Worm (Caenorhabditis elegans): ENCODE measurements around the gene snf-6.

- TF ChIP-seq let-526 (GFP tag; IDR thresholded peaks at IDR 0.05) (no peak), unc-130 (GFP tag; optimal IDR thresholded peaks at IDR 0.05) (no peak), unc-62 (GFP tag; optimal IDR thresholded peaks at IDR 0.05) (no peak), sptf-2 (GFP tag; optimal IDR thresholded peaks at IDR 0.05) (no peak), hsf-1 (GFP tag; IDR thresholded peaks at IDR 0.05) (no peak), madf-6 (GFP tag; IDR thresholded peaks at IDR 0.05) (no peak), dox-1 (GFP tag; IDR thresholded peaks at IDR 0.05) (no peak), hlh-26 (GFP tag; conservative IDR thresholded peaks at IDR 0.05) (no peak), lin-35 (GFP tag; optimal IDR thresholded peaks at IDR 0.05) (no peak)
Observed at ce11 chrIII:1579001-1579400, 46.4 kb upstream of the snf-6 start.
